Worm (Caenorhabditis elegans): ENCODE data around the gene C15C8.7.

C15C8.7 gene

DNA sequence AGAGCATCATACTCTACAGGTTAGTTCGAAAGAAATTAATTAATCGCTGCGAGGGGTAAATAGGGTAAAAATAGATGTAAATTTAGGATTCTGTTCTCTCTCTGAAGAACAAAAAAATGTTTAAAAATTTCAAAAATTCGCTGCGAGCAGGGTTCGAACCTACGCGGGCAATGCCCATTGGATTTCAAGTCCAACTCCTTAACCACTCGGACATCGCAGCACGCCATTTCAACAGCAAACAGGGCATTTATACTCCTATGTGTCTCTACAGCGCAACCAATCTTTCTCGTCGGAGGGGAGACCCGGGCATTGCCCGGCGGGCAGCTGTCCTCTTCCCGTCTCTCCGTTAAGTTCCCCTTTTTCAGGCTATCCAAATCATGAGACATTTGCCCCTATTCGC is 35.4 kb upstream of the C15C8.7 start (continued):
- peak; percentile 84 for TF ChIP-seq nhr-111 (GFP tag; optimal IDR thresholded peaks at IDR 0.05)
- TF ChIP-seq dmd-6 (GFP tag; IDR thresholded peaks at IDR 0.05) = peak; percentile 74
- TF ChIP-seq nhr-28 (tag; optimal IDR thresholded peaks at IDR 0.05) = peak; percentile 21
- no peak; the same call in 1 of the 2 replicates for TF ChIP-seq mxl-2 (GFP tag; conservative IDR thresholded peaks at IDR 0.05)
- no peak for TF ChIP-seq snpc-4 (tag; optimal IDR thresholded peaks at IDR 0.05)
- TF ChIP-seq nhr-237 (tag; optimal IDR thresholded peaks at IDR 0.05) = no peak
- TF ChIP-seq madf-9 (GFP tag; conservative IDR thresholded peaks at IDR 0.05) = peak; percentile 88
- peak; percentile 97 for TF ChIP-seq lim-7 (GFP tag; IDR thresholded peaks at IDR 0.05)
- TF ChIP-seq arid-1 (GFP tag; conservative IDR thresholded peaks at IDR 0.05) = peak; percentile 91
- TF ChIP-seq zfp-3 (GFP tag; conservative IDR thresholded peaks at IDR 0.05) = peak; percentile 67
- peak; percentile 90; the same call in 1 of the 2 replicates for TF ChIP-seq F44E2.7 (GFP tag; IDR thresholded peaks at IDR 0.05)
- TF ChIP-seq fkh-10 (GFP tag; optimal IDR thresholded peaks at IDR 0.05) = no peak
- TF ChIP-seq madf-5 (GFP tag; IDR thresholded peaks at IDR 0.05) = peak in 1 of 2 experiments; percentile 92; a peak in 2 of 4 replicates
- TF ChIP-seq lin-13 (GFP tag; optimal IDR thresholded peaks at IDR 0.05) = no peak
- TF ChIP-seq mdt-29 (GFP tag; IDR thresholded peaks at IDR 0.05) = 0 out of 2 replicates have a peak, but pooled peaks have one; percentile 47
- TF ChIP-seq daf-16 (GFP tag; optimal IDR thresholded peaks at IDR 0.05) = peak; percentile 22 to 62
- no peak for TF ChIP-seq daf-16 (tag; optimal IDR thresholded peaks at IDR 0.05)
- peak; percentile 75; the same call in 1 of the 2 replicates for TF ChIP-seq F26F4.8 (GFP tag; conservative IDR thresholded peaks at IDR 0.05)
- peak; percentile 57 for TF ChIP-seq unc-130 (GFP tag; optimal IDR thresholded peaks at IDR 0.05)
- TF ChIP-seq spr-3 (GFP tag; optimal IDR thresholded peaks at IDR 0.05) = peak; percentile 72
- peak; percentile 88 for TF ChIP-seq ctbp-1 (GFP tag; IDR thresholded peaks at IDR 0.05)
- TF ChIP-seq spr-1 (tag; optimal IDR thresholded peaks at IDR 0.05) = peak; percentile 31
- peak; percentile 90 for TF ChIP-seq hmg-1.1 (GFP tag; IDR thresholded peaks at IDR 0.05)
- TF ChIP-seq daf-8 (GFP tag; IDR thresholded peaks at IDR 0.05) = 0 out of 2 replicates have a peak, but pooled peaks have one; percentile 38
- peak; percentile 15 for TF ChIP-seq Y5F2A.4 (GFP tag; optimal IDR thresholded peaks at IDR 0.05)
- TF ChIP-seq D1046.2 (GFP tag; IDR thresholded peaks at IDR 0.05) = peak; percentile 87
- peak; percentile 67 for TF ChIP-seq lin-29 (GFP tag; IDR thresholded peaks at IDR 0.05)
- peak; percentile 75 for TF ChIP-seq zip-11 (GFP tag; IDR thresholded peaks at IDR 0.05)
- TF ChIP-seq saeg-2 (GFP tag; IDR thresholded peaks at IDR 0.05) = 0 out of 2 replicates have a peak, but pooled peaks have one; percentile 21
- no peak for TF ChIP-seq nhr-76 (tag; optimal IDR thresholded peaks at IDR 0.05)
- peak; percentile 66 for TF ChIP-seq lir-3 (tag; optimal IDR thresholded peaks at IDR 0.05)
- peak; percentile 45 for TF ChIP-seq F10B5.3 (tag; optimal IDR thresholded peaks at IDR 0.05)
- peak; percentile 86 for TF ChIP-seq lin-1 (GFP tag; IDR thresholded peaks at IDR 0.05)
- TF ChIP-seq F37D6.2 (tag; optimal IDR thresholded peaks at IDR 0.05) = peak; percentile 6
- TF ChIP-seq aly-2 (tag; optimal IDR thresholded peaks at IDR 0.05) = no peak
- peak; percentile 70 for TF ChIP-seq mxl-3 (GFP tag; optimal IDR thresholded peaks at IDR 0.05)
- peak; percentile 43 for TF ChIP-seq gei-8 (GFP tag; optimal IDR thresholded peaks at IDR 0.05)
- TF ChIP-seq Y105C5A.15 (GFP tag; IDR thresholded peaks at IDR 0.05) = peak; percentile 92
- no peak for TF ChIP-seq ces-1 (GFP tag; optimal IDR thresholded peaks at IDR 0.05)
- TF ChIP-seq nhr-11 (tag; optimal IDR thresholded peaks at IDR 0.05) = no peak
- TF ChIP-seq dmd-8 (GFP tag; IDR thresholded peaks at IDR 0.05) = peak; percentile 89; the same call in 1 of the 2 replicates
- TF ChIP-seq php-3 (GFP tag; IDR thresholded peaks at IDR 0.05) = peak; percentile 55; the same call in 1 of the 2 replicates
- no peak for TF ChIP-seq ZK337.2 (GFP tag; IDR thresholded peaks at IDR 0.05)
- no peak for TF ChIP-seq egl-27 (tag; optimal IDR thresholded peaks at IDR 0.05)
- TF ChIP-seq aha-1 (tag) = peak; percentile 82
- no peak for TF ChIP-seq R02D3.7 (tag; optimal IDR thresholded peaks at IDR 0.05)
- no peak for TF ChIP-seq ztf-7 (tag; optimal IDR thresholded peaks at IDR 0.05)
- no peak for TF ChIP-seq skn-1 (tag; optimal IDR thresholded peaks at IDR 0.05)
- TF ChIP-seq hlh-11 (tag; optimal IDR thresholded peaks at IDR 0.05) = peak; percentile 56
- TF ChIP-seq dve-1 (tag; optimal IDR thresholded peaks at IDR 0.05; ENCODE audit: insufficient read depth) = no peak
- no peak for TF ChIP-seq fos-1 (tag; optimal IDR thresholded peaks at IDR 0.05)
- no peak; the same call in 1 of the 2 replicates for TF ChIP-seq nhr-41 (GFP tag; IDR thresholded peaks at IDR 0.05)

All from whole organism, L4 larva.